Worm (Caenorhabditis elegans): Measurements from ENCODE around the gene clc-1.

DNA sequence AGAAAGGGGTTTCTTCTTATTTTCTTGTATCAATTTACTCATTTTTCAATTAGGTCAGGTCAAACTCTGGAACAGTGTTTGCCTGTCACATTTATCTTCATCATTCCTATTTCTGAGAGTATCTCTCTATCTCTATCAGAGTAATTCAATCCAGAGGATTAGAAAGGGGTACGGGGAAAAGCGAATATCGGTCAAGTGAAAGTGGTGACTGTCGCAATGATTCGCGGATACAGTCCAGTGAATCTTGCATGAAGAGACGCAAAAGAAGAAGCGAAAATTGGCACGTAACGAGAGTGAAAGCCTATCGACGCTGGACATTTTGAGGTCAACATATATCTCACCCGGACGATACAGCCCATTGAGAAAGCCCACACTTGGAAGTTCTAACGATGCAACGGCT lies 17.6 kb downstream of the clc-1 start, which contains the start of gene lpr-4:
- no peak for TF ChIP-seq Y116A8C.19 (tag; optimal IDR thresholded peaks at IDR 0.05; ENCODE audit: borderline replicate concordance)
- TF ChIP-seq unc-62 (GFP tag; optimal IDR thresholded peaks at IDR 0.05): no peak
- TF ChIP-seq sox-4 (tag; optimal IDR thresholded peaks at IDR 0.05): no peak
- no peak for TF ChIP-seq ztf-11 (tag; optimal IDR thresholded peaks at IDR 0.05)
- no peak for TF ChIP-seq tbx-2 (tag; optimal IDR thresholded peaks at IDR 0.05)
- no peak for TF ChIP-seq fkh-4 (tag; optimal IDR thresholded peaks at IDR 0.05; ENCODE audit: borderline replicate concordance)
- TF ChIP-seq nhr-237 (tag; optimal IDR thresholded peaks at IDR 0.05): no peak
- TF ChIP-seq dpl-1 (GFP tag; optimal IDR thresholded peaks at IDR 0.05): no peak
- TF ChIP-seq elt-2 (tag; optimal IDR thresholded peaks at IDR 0.05): no peak
- TF ChIP-seq efl-3 (GFP tag; optimal IDR thresholded peaks at IDR 0.05): no peak
- no peak for TF ChIP-seq mep-1 (tag; optimal IDR thresholded peaks at IDR 0.05)
- no peak for TF ChIP-seq lin-35 (GFP tag; optimal IDR thresholded peaks at IDR 0.05)

Data from whole organism, L1 larva.